Fruit fly (Drosophila melanogaster): Measurements from ENCODE around the gene CG7330.

Gene CG7330

dm6 chr3L:18112669-18113068 is 36.1 kb upstream of the CG7330 start, which contains the start of the genes CG32195 and CG7341 (continued):
- peak; percentile 85 for TF ChIP-seq bbx (GFP tag; IDR thresholded peaks at IDR 0.05; ENCODE audit: partially characterized antibody)
- peak; percentile 21 for TF ChIP-seq CG15601 (tag; optimal IDR thresholded peaks at IDR 0.05)
- peak; percentile 99 for TF ChIP-seq CG15514 (GFP tag; optimal IDR thresholded peaks at IDR 0.05)
- TF ChIP-seq sna (GFP tag; IDR thresholded peaks at IDR 0.05; ENCODE audit: partially characterized antibody) = peak; percentile 83
- peak; percentile 72 for TF ChIP-seq Doc3 (GFP tag; IDR thresholded peaks at IDR 0.05; ENCODE audit: partially characterized antibody)
- TF ChIP-seq Sry-δ (GFP tag; optimal IDR thresholded peaks at IDR 0.05) = peak; percentile 37
- TF ChIP-seq pzg (GFP tag; optimal IDR thresholded peaks at IDR 0.05) = peak; percentile 64
- TF ChIP-seq CG12659 (GFP tag; optimal IDR thresholded peaks at IDR 0.05) = peak; percentile 15
- peak; percentile 26 for TF ChIP-seq CG17568 (GFP tag; optimal IDR thresholded peaks at IDR 0.05)
- peak; percentile 19; the same call in 1 of the 3 replicates for TF ChIP-seq row (GFP tag; IDR thresholded peaks at IDR 0.05)
- peak; percentile 62 for TF ChIP-seq CG16813 (GFP tag; IDR thresholded peaks at IDR 0.05; ENCODE audit: partially characterized antibody)
- TF ChIP-seq CTCF (GFP tag; optimal IDR thresholded peaks at IDR 0.05) = peak; percentile 29
- TF ChIP-seq knrl (GFP tag; IDR thresholded peaks at IDR 0.05; ENCODE audit: partially characterized antibody) = peak; percentile 37; the same call in 2 of the 3 replicates
- TF ChIP-seq hbn (GFP tag; IDR thresholded peaks at IDR 0.05; ENCODE audit: partially characterized antibody) = peak; percentile 72
- TF ChIP-seq BEAF-32 (GFP tag; optimal IDR thresholded peaks at IDR 0.05) = peak; percentile 46
- TF ChIP-seq luna (GFP tag; optimal IDR thresholded peaks at IDR 0.05) = no peak
- TF ChIP-seq CG3065 (GFP tag; optimal IDR thresholded peaks at IDR 0.05) = no peak
- TF ChIP-seq CG2116 (GFP tag; optimal IDR thresholded peaks at IDR 0.05) = peak; percentile 76
- peak; percentile 23 for TF ChIP-seq Fer1 (GFP tag; optimal IDR thresholded peaks at IDR 0.05)
- TF ChIP-seq CG14710 (tag; optimal IDR thresholded peaks at IDR 0.05) = peak; percentile 21
- peak; percentile 78 for TF ChIP-seq CG14860 (GFP tag; IDR thresholded peaks at IDR 0.05; ENCODE audit: partially characterized antibody)
- TF ChIP-seq tna (GFP tag; IDR thresholded peaks at IDR 0.05; ENCODE audit: partially characterized antibody) = peak; percentile 79
- peak; percentile 84 for TF ChIP-seq D19A (tag; optimal IDR thresholded peaks at IDR 0.05)
- peak; percentile 77 for TF ChIP-seq Dref (GFP tag; IDR thresholded peaks at IDR 0.05)
- TF ChIP-seq amos (GFP tag; IDR thresholded peaks at IDR 0.05; ENCODE audit: partially characterized antibody) = peak; percentile 68; the same call in 1 of the 2 replicates
- TF ChIP-seq Dll (GFP tag; IDR thresholded peaks at IDR 0.05; ENCODE audit: partially characterized antibody) = peak; percentile 83
- TF ChIP-seq CG1024 (GFP tag; IDR thresholded peaks at IDR 0.05) = no peak
- peak; percentile 71; the same call in 2 of the 4 replicates for TF ChIP-seq chinmo (GFP tag; IDR thresholded peaks at IDR 0.05; ENCODE audit: partially characterized antibody)
- peak; percentile 5 for TF ChIP-seq CG4617 (GFP tag; optimal IDR thresholded peaks at IDR 0.05; ENCODE audit: borderline replicate concordance)
- 0 out of 2 replicates have a peak, but pooled peaks have one; percentile 32 for TF ChIP-seq inv (GFP tag; IDR thresholded peaks at IDR 0.05; ENCODE audit: partially characterized antibody)
- TF ChIP-seq lbe (GFP tag; optimal IDR thresholded peaks at IDR 0.05) = peak; percentile 31
- peak; percentile 49 for TF ChIP-seq CG10267 (tag; optimal IDR thresholded peaks at IDR 0.05)
- TF ChIP-seq E2f2 (GFP tag; IDR thresholded peaks at IDR 0.05) = peak; percentile 95
- no peak for TF ChIP-seq CG12299 (tag; optimal IDR thresholded peaks at IDR 0.05)
- TF ChIP-seq Bgb (GFP tag; IDR thresholded peaks at IDR 0.05; ENCODE audit: partially characterized antibody) = peak; percentile 82
- TF ChIP-seq unc-4 (GFP tag; IDR thresholded peaks at IDR 0.05; ENCODE audit: partially characterized antibody) = peak; percentile 72

dm6 chr3L:18114038-18114926 is 34.4 kb upstream of the CG7330 start:
- TF ChIP-seq Blimp-1 (GFP tag; optimal IDR thresholded peaks at IDR 0.05) = peak; percentile 27
- TF ChIP-seq tna (GFP tag; IDR thresholded peaks at IDR 0.05; ENCODE audit: partially characterized antibody) = peak; percentile 42; the same call in 1 of the 2 replicates
- no peak for TF ChIP-seq fru (optimal IDR thresholded peaks at IDR 0.05)
- peak; percentile 72 for TF ChIP-seq Jarid2 (GFP tag; optimal IDR thresholded peaks at IDR 0.05)
- TF ChIP-seq CG12942 (GFP tag; optimal IDR thresholded peaks at IDR 0.05) = peak; percentile 32
- TF ChIP-seq cwo (GFP tag; optimal IDR thresholded peaks at IDR 0.05) = no peak
- TF ChIP-seq her (GFP tag; optimal IDR thresholded peaks at IDR 0.05) = peak; percentile 69
- TF ChIP-seq seq (GFP tag; IDR thresholded peaks at IDR 0.05) = peak; percentile 75
- TF ChIP-seq Hr51 (GFP tag; optimal IDR thresholded peaks at IDR 0.05) = peak in 1 of 2 experiments; percentile 82
- TF ChIP-seq mirr (GFP tag; optimal IDR thresholded peaks at IDR 0.05) = peak; percentile 31
- no peak for TF ChIP-seq CG33557 (GFP tag; optimal IDR thresholded peaks at IDR 0.05)
- peak; percentile 26 for TF ChIP-seq mam (GFP tag; optimal IDR thresholded peaks at IDR 0.05)

Data from whole organism, embryonic.